Worm (Caenorhabditis elegans) whole organism, L1 larva: ENCODE data around the gene K09C4.2.

Experiments used
- C16A3.4 ChIP-seq: fragments of 150-350 bp; optimal IDR thresholded peaks from 2 replicates; lab custom pipeline; 2014; ENCODE audit warnings: missing biosample characterization, missing genetic modification characterization
- C34B4.2 ChIP-seq: sonication (generic microtip); optimal IDR thresholded peaks from 2 replicates; lab custom pipeline; 2017; ENCODE audit warnings: mild to moderate bottlenecking, missing genetic modification characterization, missing compliant biosample characterization
- aha-1 ChIP-seq: fragments of 150-350 bp; optimal IDR thresholded peaks from 2 replicates; lab custom pipeline; 2014; ENCODE audit warnings: missing biosample characterization, missing genetic modification characterization
- alr-1 ChIP-seq: fragments of 200-800 bp; sonication (Bioruptor generic); optimal IDR thresholded peaks from 2 replicates; lab custom pipeline; 2018; ENCODE audit warnings: borderline replicate concordance, mild to moderate bottlenecking, missing genetic modification characterization, missing compliant biosample characterization
- blmp-1 ChIP-seq: fragments of 150-350 bp; optimal IDR thresholded peaks from 2 replicates; lab custom pipeline; 2014; ENCODE audit warnings: missing biosample characterization, missing genetic modification characterization
- ceh-63 ChIP-seq: fragments of 200-800 bp; sonication (Bioruptor generic); optimal IDR thresholded peaks from 2 replicates; lab custom pipeline; 2018; ENCODE audit warnings: mild to moderate bottlenecking, missing genetic modification characterization, missing compliant biosample characterization
- ceh-8 ChIP-seq: fragments of 200-800 bp; sonication (Bioruptor generic); optimal IDR thresholded peaks from 2 replicates; lab custom pipeline; 2018; ENCODE audit warnings: mild to moderate bottlenecking, missing genetic modification characterization, moderate library complexity, missing compliant biosample characterization
- ceh-82 ChIP-seq, 3 experiments: fragments of 150-350 bp in 1 of 3; sonication (generic microtip) in 2 of 3; optimal IDR thresholded peaks; 2 replicates each; lab custom pipeline; 2014 to 2017; ENCODE audit warnings: missing biosample characterization in 3 of 3, missing genetic modification characterization in 3 of 3
- ces-1 ChIP-seq: fragments of 150-350 bp; optimal IDR thresholded peaks from 2 replicates; lab custom pipeline; 2014; ENCODE audit warnings: missing biosample characterization, missing genetic modification reagents, missing genetic modification characterization
- efl-1 ChIP-seq, 4 experiments: fragments of 150-350 bp; optimal IDR thresholded peaks in 3 of 4; peaks in 1 of 4; 1 replicate in 1 of 4; 2 replicates in 3 of 4; lab custom pipeline; 2014; ENCODE audit warnings: missing biosample characterization in 2 of 4, missing genetic modification characterization in 2 of 4, missing genetic modification reagents in 2 of 4
- efl-3 ChIP-seq: fragments of 200-800 bp; sonication (Bioruptor generic); optimal IDR thresholded peaks from 2 replicates; lab custom pipeline; 2018; ENCODE audit warnings: mild to moderate bottlenecking, missing genetic modification characterization, missing compliant biosample characterization
- egl-13 ChIP-seq: sonication (generic microtip); optimal IDR thresholded peaks from 2 replicates; lab custom pipeline; 2016; ENCODE audit warnings: missing genotype, missing genetic modification reagents, missing genetic modification characterization, missing compliant biosample characterization
- elt-2 ChIP-seq: sonication (generic microtip); optimal IDR thresholded peaks from 2 replicates; lab custom pipeline; 2016; ENCODE audit warnings: missing genetic modification characterization, mild to moderate bottlenecking, inconsistent platforms, missing compliant biosample characterization, missing genetic modification reagents
- ets-5 ChIP-seq: fragments of 200-800 bp; sonication (Bioruptor generic); IDR thresholded peaks from 2 replicates; pipeline ENCODE4 v1.3.6; 2022; ENCODE audit warnings: missing genetic modification characterization, missing compliant biosample characterization
- fkh-10 ChIP-seq: sonication (generic microtip); optimal IDR thresholded peaks from 2 replicates; lab custom pipeline; 2017; ENCODE audit warnings: missing biosample characterization, missing genetic modification reagents, missing genetic modification characterization
- fkh-8 ChIP-seq: sonication (generic microtip); optimal IDR thresholded peaks from 2 replicates; lab custom pipeline; 2016; ENCODE audit warnings: mild to moderate bottlenecking, missing genetic modification characterization, missing compliant biosample characterization
- hlh-4 ChIP-seq: sonication (generic microtip); optimal IDR thresholded peaks from 2 replicates; lab custom pipeline; 2016; ENCODE audit warnings: mild to moderate bottlenecking, missing genetic modification characterization, missing compliant biosample characterization
- irx-1 ChIP-seq: sonication (generic microtip); optimal IDR thresholded peaks from 2 replicates; lab custom pipeline; 2016; ENCODE audit warnings: missing genetic modification characterization, missing compliant biosample characterization
- isw-1 ChIP-seq: fragments of 200-800 bp; sonication (Bioruptor generic); IDR thresholded peaks from 2 replicates; pipeline ENCODE4 v1.3.6; 2022; ENCODE audit warnings: missing genetic modification characterization, missing compliant biosample characterization
- jun-1 ChIP-seq: fragments of 150-350 bp; optimal IDR thresholded peaks from 2 replicates; lab custom pipeline; 2014; ENCODE audit warnings: missing biosample characterization, missing genetic modification reagents, missing genetic modification characterization
- lin-15B ChIP-seq: fragments of 150-350 bp; sonication (generic microtip); optimal IDR thresholded peaks from 3 replicates; lab custom pipeline; 2014; ENCODE audit warnings: missing biosample characterization, missing genetic modification characterization
- lir-3 ChIP-seq: sonication (generic microtip); optimal IDR thresholded peaks from 2 replicates; lab custom pipeline; 2016; ENCODE audit warnings: mild to moderate bottlenecking, missing genetic modification characterization, moderate library complexity, missing compliant biosample characterization; ENCODE audit not compliant: poor library complexity
- lsy-2 ChIP-seq, 2 experiments: fragments of 150-350 bp; optimal IDR thresholded peaks; 2 replicates each; lab custom pipeline; 2014; ENCODE audit warnings: missing biosample characterization in 2 of 2, missing genetic modification characterization in 2 of 2
- mef-2 ChIP-seq: fragments of 150-350 bp; optimal IDR thresholded peaks from 2 replicates; lab custom pipeline; 2014; ENCODE audit warnings: missing biosample characterization, missing genetic modification characterization
- mep-1 ChIP-seq: fragments of 150-350 bp; optimal IDR thresholded peaks from 2 replicates; lab custom pipeline; 2014; ENCODE audit warnings: missing biosample characterization, missing genetic modification characterization
- nhr-19 ChIP-seq: fragments of 200-800 bp; sonication (Bioruptor generic); conservative IDR thresholded peaks from 2 replicates; pipeline ENCODE4 v1.3.6; 2022; ENCODE audit warnings: missing genetic modification characterization, missing compliant biosample characterization
- nhr-20 ChIP-seq: sonication (generic microtip); optimal IDR thresholded peaks from 2 replicates; lab custom pipeline; 2016; ENCODE audit warnings: mild to moderate bottlenecking, missing genetic modification characterization, missing compliant biosample characterization
- nhr-71 ChIP-seq: sonication (generic microtip); optimal IDR thresholded peaks from 2 replicates; lab custom pipeline; 2016; ENCODE audit warnings: mild to moderate bottlenecking, missing genetic modification characterization, moderate library complexity, missing compliant biosample characterization
- nhr-76 ChIP-seq: sonication (generic microtip); optimal IDR thresholded peaks from 2 replicates; lab custom pipeline; 2017; ENCODE audit warnings: missing biosample characterization, missing genetic modification characterization
- nhr-77 ChIP-seq: fragments of 150-350 bp; optimal IDR thresholded peaks from 2 replicates; lab custom pipeline; 2014; ENCODE audit warnings: missing biosample characterization, missing genetic modification characterization
- nhr-85 ChIP-seq: sonication (generic microtip); peaks from one replicate; lab custom pipeline; 2016; ENCODE audit warnings: missing genetic modification characterization, inconsistent platforms, missing compliant biosample characterization
- nhr-90 ChIP-seq: sonication (generic microtip); optimal IDR thresholded peaks from 2 replicates; lab custom pipeline; 2016; ENCODE audit warnings: mild to moderate bottlenecking, missing genetic modification characterization, missing compliant biosample characterization; ENCODE audit not compliant: poor library complexity
- pax-3 ChIP-seq: fragments of 200-800 bp; sonication (Bioruptor generic); optimal IDR thresholded peaks from 2 replicates; lab custom pipeline; 2018; ENCODE audit warnings: mild to moderate bottlenecking, missing genetic modification characterization, moderate library complexity, missing compliant biosample characterization
- pqm-1 ChIP-seq: sonication (generic microtip); optimal IDR thresholded peaks from 3 replicates; lab custom pipeline; 2017; ENCODE audit warnings: missing biosample characterization, missing genetic modification characterization
- rnt-1 ChIP-seq: sonication (generic microtip); optimal IDR thresholded peaks from 2 replicates; lab custom pipeline; 2016; ENCODE audit warnings: mild to moderate bottlenecking, missing genetic modification characterization, moderate library complexity, missing compliant biosample characterization
- snpc-4 ChIP-seq: fragments of 150-350 bp; optimal IDR thresholded peaks from 2 replicates; lab custom pipeline; 2014; ENCODE audit warnings: missing biosample characterization, missing genetic modification characterization
- snu-23 ChIP-seq: sonication (generic microtip); optimal IDR thresholded peaks from 2 replicates; lab custom pipeline; 2016; ENCODE audit warnings: missing genetic modification characterization, missing compliant biosample characterization
- sup-37 ChIP-seq: fragments of 200-800 bp; sonication (Bioruptor generic); optimal IDR thresholded peaks from 2 replicates; lab custom pipeline; 2018; ENCODE audit warnings: mild to moderate bottlenecking, missing genetic modification characterization, missing compliant biosample characterization
- swsn-7 ChIP-seq: sonication (generic microtip); optimal IDR thresholded peaks from 2 replicates; lab custom pipeline; 2016; ENCODE audit warnings: missing genetic modification characterization, missing compliant biosample characterization
- unc-130 ChIP-seq: fragments of 150-350 bp; optimal IDR thresholded peaks from 2 replicates; lab custom pipeline; 2017; ENCODE audit warnings: missing biosample characterization, missing genetic modification characterization, inconsistent platforms
- unc-86 ChIP-seq: sonication (generic microtip); optimal IDR thresholded peaks from 2 replicates; lab custom pipeline; 2016; ENCODE audit warnings: missing genetic modification characterization, missing compliant biosample characterization
- vab-15 ChIP-seq: sonication (generic microtip); optimal IDR thresholded peaks from 2 replicates; lab custom pipeline; 2017; ENCODE audit warnings: missing genotype, mild to moderate bottlenecking, missing genetic modification characterization, missing compliant biosample characterization
- ztf-11 ChIP-seq, 2 experiments: sonication (generic microtip); optimal IDR thresholded peaks; 2 replicates each; lab custom pipeline; 2016 to 2017; ENCODE audit warnings: missing genetic modification characterization in 2 of 2, missing biosample characterization in 1 of 2, missing compliant biosample characterization in 1 of 2
- ztf-4 ChIP-seq: fragments of 150-350 bp; optimal IDR thresholded peaks from 2 replicates; lab custom pipeline; 2014; ENCODE audit warnings: missing biosample characterization, missing genetic modification characterization

Gene K09C4.2

ce11 chrX:3256784-3257493 lies 39.3 kb upstream of the K09C4.2 start, which contains the start of gene lbp-3 (continued):
- TF ChIP-seq mep-1 (tag; lab: Kevin White, UChicago) = no peak
- no peak for TF ChIP-seq ceh-82 (tag; optimal IDR thresholded peaks at IDR 0.05; lab: Kevin White, UChicago)
- no peak for TF ChIP-seq ztf-4 (tag; lab: Kevin White, UChicago)
- no peak for TF ChIP-seq efl-3 (GFP tag; lab: Kevin White, UChicago)
- no peak for TF ChIP-seq hlh-4
- no peak for TF ChIP-seq ets-5
- no peak for TF ChIP-seq alr-1 (tag; lab: Kevin White, UChicago)
- no peak for TF ChIP-seq nhr-85 (tag; lab: Kevin White, UChicago)
- peak; percentile 1 for TF ChIP-seq jun-1 (tag; lab: Kevin White, UChicago)
- TF ChIP-seq ces-1 (GFP tag; lab: Kevin White, UChicago) = no peak
- TF ChIP-seq efl-1 (optimal IDR thresholded peaks at IDR 0.05; lab: Kevin White, UChicago) = no peak
- TF ChIP-seq efl-1 (GFP tag; optimal IDR thresholded peaks at IDR 0.05 in 1 of 2; lab: Kevin White, UChicago) = no peak
- no peak for TF ChIP-seq unc-86 (tag; lab: Kevin White, UChicago)
- TF ChIP-seq pqm-1 = peak; percentile 99
- TF ChIP-seq unc-130 (tag; lab: Kevin White, UChicago) = no peak
- TF ChIP-seq elt-2 = peak; percentile 98
- TF ChIP-seq aha-1 (tag; lab: Kevin White, UChicago) = no peak
- TF ChIP-seq nhr-90 (tag; lab: Kevin White, UChicago) = peak; percentile 7
- peak; percentile 32 for TF ChIP-seq rnt-1 (tag; lab: Kevin White, UChicago)
- TF ChIP-seq ceh-63 = no peak
- TF ChIP-seq fkh-10 = no peak
- no peak for TF ChIP-seq C16A3.4
- no peak for TF ChIP-seq lir-3 (tag; lab: Kevin White, UChicago)
- TF ChIP-seq nhr-76 (tag; lab: Kevin White, UChicago) = no peak
- TF ChIP-seq snpc-4 = no peak
- no peak for TF ChIP-seq irx-1 (tag; lab: Kevin White, UChicago)
- no peak for TF ChIP-seq ceh-8 (GFP tag; lab: Kevin White, UChicago)
- TF ChIP-seq mef-2 (tag; lab: Kevin White, UChicago) = no peak
- TF ChIP-seq pax-3 (tag; lab: Kevin White, UChicago) = no peak
- TF ChIP-seq blmp-1 = no peak
- TF ChIP-seq egl-13 (tag; lab: Kevin White, UChicago) = no peak
- no peak for TF ChIP-seq lin-15B (tag; lab: Kevin White, UChicago)
- no peak for TF ChIP-seq swsn-7
- TF ChIP-seq snu-23 (GFP tag; lab: Kevin White, UChicago) = no peak
- no peak for TF ChIP-seq ztf-11 (tag; optimal IDR thresholded peaks at IDR 0.05; lab: Kevin White, UChicago)
- no peak for TF ChIP-seq vab-15 (tag; lab: Kevin White, UChicago)
- TF ChIP-seq nhr-77 = no peak
- TF ChIP-seq nhr-20 = peak; percentile 53
- TF ChIP-seq lsy-2 (tag; optimal IDR thresholded peaks at IDR 0.05; lab: Kevin White, UChicago) = no peak
- no peak for TF ChIP-seq C34B4.2 (tag; lab: Kevin White, UChicago)
- TF ChIP-seq nhr-19 = no peak
- TF ChIP-seq isw-1 (GFP tag; lab: Robert Waterston, UW) = no peak
- TF ChIP-seq sup-37 = no peak
- TF ChIP-seq nhr-71 (tag; lab: Kevin White, UChicago) = peak; percentile 34
- no peak for TF ChIP-seq fkh-8
